Worm (Caenorhabditis elegans) whole organism, midembryonic: ENCODE results near the gene lurp-2.

Source experiments
- klf-2 ChIP-seq: fragments of 200-800 bp; sonication (Bioruptor generic); conservative IDR thresholded peaks from 2 replicates; pipeline ENCODE4 v1.3.6; 2022; ENCODE audit warnings: missing genetic modification reagents, missing genetic modification characterization, missing compliant biosample characterization
- med-1 ChIP-seq: sonication (generic microtip); optimal IDR thresholded peaks from 2 replicates; lab custom pipeline; 2017; ENCODE audit warnings: missing genetic modification characterization, mild to moderate bottlenecking, missing compliant biosample characterization, antibody characterized with exemption, missing genetic modification reagents; ENCODE audit not compliant: insufficient read depth
- tab-1 ChIP-seq: fragments of 200-800 bp; sonication (Bioruptor generic); IDR thresholded peaks from 2 replicates; pipeline ENCODE4 v1.3.6; 2022; ENCODE audit warnings: missing genetic modification characterization, missing compliant biosample characterization
- ztf-29 ChIP-seq: fragments of 200-800 bp; sonication (Bioruptor generic); IDR thresholded peaks from 2 replicates; pipeline ENCODE4 v1.3.6; 2022; ENCODE audit warnings: missing genetic modification reagents, missing genetic modification characterization, missing compliant biosample characterization

DNA sequence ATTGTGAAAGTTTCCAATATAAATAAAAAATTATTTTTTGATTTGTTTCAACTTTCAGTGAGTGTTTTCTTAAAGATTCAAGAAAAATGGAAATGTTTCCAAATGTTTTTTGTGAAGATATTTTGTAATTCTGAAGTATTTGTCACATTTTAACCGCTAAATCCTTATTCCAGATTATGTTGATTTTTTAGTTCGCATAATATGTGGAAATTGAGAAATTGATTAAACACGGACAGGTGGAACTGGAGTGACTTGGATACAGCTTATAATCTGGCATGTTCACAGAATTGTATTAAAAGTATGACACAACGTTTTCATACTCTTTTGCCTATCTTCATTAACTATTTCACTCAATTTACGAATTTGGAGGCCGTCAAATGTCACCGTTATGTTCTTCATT lies 2.0 kb downstream of the lurp-2 start, which contains the start of gene lurp-3:
- TF ChIP-seq tab-1 (GFP tag; lab: Robert Waterston, UW) (no peak), ztf-29 (GFP tag; lab: Robert Waterston, UW) (no peak), klf-2 (GFP tag; lab: Robert Waterston, UW) (no peak), med-1 (GFP tag; lab: Kevin White, UChicago) (no peak)
